Fruit fly (Drosophila melanogaster) whole organism, embryonic: ENCODE measurements around the gene ca.

Experiments
- CG11456 ChIP-seq: fragments of 200-800 bp; sonication (Bioruptor generic); IDR thresholded peaks from 3 replicates; pipeline ENCODE4 v1.3.6; 2022; ENCODE audit warnings: missing biosample characterization, missing genetic modification characterization
- CG18599 ChIP-seq: fragments of 200-800 bp; sonication (Bioruptor generic); optimal IDR thresholded peaks from 3 replicates; lab custom pipeline; 2017; ENCODE audit warnings: missing biosample characterization, missing genetic modification characterization, mild to moderate bottlenecking, moderate library complexity, missing genetic modification reagents
- CG4707 ChIP-seq: fragments of 200-800 bp; sonication (Bioruptor generic); optimal IDR thresholded peaks from 2 replicates; lab custom pipeline; 2018; ENCODE audit warnings: missing biosample characterization, mild to moderate bottlenecking, missing genetic modification characterization, moderate library complexity
- CG8089 ChIP-seq: fragments of 200-800 bp; sonication (Bioruptor generic); optimal IDR thresholded peaks from 3 replicates; lab custom pipeline; 2016; ENCODE audit warnings: missing biosample characterization, missing genetic modification characterization
- CG9876 ChIP-seq: fragments of 200-800 bp; sonication (Bioruptor generic); optimal IDR thresholded peaks from 2 replicates; lab custom pipeline; 2016; ENCODE audit warnings: missing biosample characterization, missing genetic modification characterization
- HmgD ChIP-seq: fragments of 200-800 bp; sonication (Bioruptor generic); optimal IDR thresholded peaks from 3 replicates; lab custom pipeline; 2016; ENCODE audit warnings: missing biosample characterization, missing genetic modification characterization
- Med ChIP-seq: fragments of 200-800 bp; sonication (Bioruptor generic); peaks from one replicate; lab custom pipeline; 2016; ENCODE audit warnings: missing biosample characterization, missing genetic modification characterization, mild to moderate bottlenecking, inconsistent platforms, moderate library complexity
- sc ChIP-seq, 3 experiments: fragments of >200 bp in 2 of 3; fragments of 200-800 bp in 1 of 3; sonication (Bioruptor generic) in 1 of 3; optimal IDR thresholded peaks; 2 replicates in 2 of 3; 3 replicates in 1 of 3; lab custom pipeline; 2017; ENCODE audit warnings: mild to moderate bottlenecking in 1 of 3, missing biosample characterization in 1 of 3, missing genetic modification characterization in 1 of 3, missing genetic modification reagents in 1 of 3

dm6 chr3R:29817664-29818063, 11.1 kb downstream of the ca start, which contains the start of gene CG7829:
- TF ChIP-seq CG8089 (GFP tag; lab: Kevin White, UChicago) = no peak
- no peak for TF ChIP-seq CG4707 (GFP tag; lab: Kevin White, UChicago)
- no peak for TF ChIP-seq CG11456 (GFP tag; lab: Robert Waterston, UW)
- no peak for TF ChIP-seq Med (GFP tag; lab: Kevin White, UChicago)
- no peak for TF ChIP-seq CG18599 (GFP tag; lab: Kevin White, UChicago)
- TF ChIP-seq HmgD (GFP tag; lab: Kevin White, UChicago) = no peak
- no peak for TF ChIP-seq CG9876 (GFP tag; lab: Kevin White, UChicago)
- TF ChIP-seq sc (optimal IDR thresholded peaks at IDR 0.05; lab: Kevin White, UChicago) = no peak
- TF ChIP-seq sc (GFP tag; optimal IDR thresholded peaks at IDR 0.05; lab: Kevin White, UChicago) = no peak
